Worm (Caenorhabditis elegans) whole organism, L1 larva: ENCODE measurements around the gene oac-56.
A peak's percentile ranks its signal among the peaks of the same experiment; 100 is the strongest.

Experiments
- C04F5.9 ChIP-seq: sonication (generic microtip); optimal IDR thresholded peaks from 2 replicates; lab custom pipeline; 2016; ENCODE audit warnings: missing genetic modification characterization, missing compliant biosample characterization
- C16A3.4 ChIP-seq: fragments of 150-350 bp; optimal IDR thresholded peaks from 2 replicates; lab custom pipeline; 2014; ENCODE audit warnings: missing biosample characterization, missing genetic modification characterization
- C34B4.2 ChIP-seq: sonication (generic microtip); optimal IDR thresholded peaks from 2 replicates; lab custom pipeline; 2017; ENCODE audit warnings: mild to moderate bottlenecking, missing genetic modification characterization, missing compliant biosample characterization
- Y116A8C.19 ChIP-seq: sonication (generic microtip); optimal IDR thresholded peaks from 2 replicates; lab custom pipeline; 2016; ENCODE audit warnings: missing compliant biosample characterization, missing genetic modification characterization, borderline replicate concordance
- alr-1 ChIP-seq: fragments of 200-800 bp; sonication (Bioruptor generic); optimal IDR thresholded peaks from 2 replicates; lab custom pipeline; 2018; ENCODE audit warnings: borderline replicate concordance, mild to moderate bottlenecking, missing genetic modification characterization, missing compliant biosample characterization
- aly-2 ChIP-seq: fragments of 150-350 bp; optimal IDR thresholded peaks from 2 replicates; lab custom pipeline; 2014; ENCODE audit warnings: missing biosample characterization, missing genetic modification characterization
- blmp-1 ChIP-seq: fragments of 150-350 bp; optimal IDR thresholded peaks from 2 replicates; lab custom pipeline; 2014; ENCODE audit warnings: missing biosample characterization, missing genetic modification characterization
- ceh-8 ChIP-seq: fragments of 200-800 bp; sonication (Bioruptor generic); optimal IDR thresholded peaks from 2 replicates; lab custom pipeline; 2018; ENCODE audit warnings: mild to moderate bottlenecking, missing genetic modification characterization, moderate library complexity, missing compliant biosample characterization
- ceh-90 ChIP-seq: sonication (generic microtip); optimal IDR thresholded peaks from 2 replicates; lab custom pipeline; 2016; ENCODE audit warnings: missing genetic modification characterization, missing compliant biosample characterization
- dsc-1 ChIP-seq: sonication (generic microtip); optimal IDR thresholded peaks from 2 replicates; lab custom pipeline; 2016; ENCODE audit warnings: mild to moderate bottlenecking, missing genetic modification characterization, missing compliant biosample characterization
- efl-1 ChIP-seq, 4 experiments: fragments of 150-350 bp; optimal IDR thresholded peaks in 3 of 4; peaks in 1 of 4; 1 replicate in 1 of 4; 2 replicates in 3 of 4; lab custom pipeline; 2014; ENCODE audit warnings: missing biosample characterization in 2 of 4, missing genetic modification characterization in 2 of 4, missing genetic modification reagents in 2 of 4
- egl-13 ChIP-seq: sonication (generic microtip); optimal IDR thresholded peaks from 2 replicates; lab custom pipeline; 2016; ENCODE audit warnings: missing genotype, missing genetic modification reagents, missing genetic modification characterization, missing compliant biosample characterization
- elt-2 ChIP-seq: sonication (generic microtip); optimal IDR thresholded peaks from 2 replicates; lab custom pipeline; 2016; ENCODE audit warnings: missing genetic modification characterization, mild to moderate bottlenecking, inconsistent platforms, missing compliant biosample characterization, missing genetic modification reagents
- elt-3 ChIP-seq, 6 experiments: fragments of 150-350 bp in 1 of 6; sonication (generic microtip); optimal IDR thresholded peaks; 2 replicates each; lab custom pipeline; 2017 to 2018; ENCODE audit warnings: missing biosample characterization in 6 of 6, missing genetic modification characterization in 6 of 6, inconsistent platforms in 1 of 6
- fkh-10 ChIP-seq: sonication (generic microtip); optimal IDR thresholded peaks from 2 replicates; lab custom pipeline; 2017; ENCODE audit warnings: missing biosample characterization, missing genetic modification reagents, missing genetic modification characterization
- grh-1 ChIP-seq: fragments of 200-800 bp; sonication (Bioruptor generic); IDR thresholded peaks from 2 replicates; pipeline ENCODE4 v1.3.6; 2022; ENCODE audit warnings: missing genetic modification reagents, missing genetic modification characterization, missing compliant biosample characterization
- hlh-4 ChIP-seq: sonication (generic microtip); optimal IDR thresholded peaks from 2 replicates; lab custom pipeline; 2016; ENCODE audit warnings: mild to moderate bottlenecking, missing genetic modification characterization, missing compliant biosample characterization
- jun-1 ChIP-seq: fragments of 150-350 bp; optimal IDR thresholded peaks from 2 replicates; lab custom pipeline; 2014; ENCODE audit warnings: missing biosample characterization, missing genetic modification reagents, missing genetic modification characterization
- lin-13 ChIP-seq: fragments of 150-350 bp; optimal IDR thresholded peaks from 2 replicates; lab custom pipeline; 2014; ENCODE audit warnings: missing biosample characterization, missing genetic modification reagents, missing genetic modification characterization
- lin-14 ChIP-seq: fragments of 200-800 bp; sonication (Bioruptor generic); optimal IDR thresholded peaks from 2 replicates; lab custom pipeline; 2018; ENCODE audit warnings: mild to moderate bottlenecking, missing genetic modification characterization, moderate library complexity, missing compliant biosample characterization
- lin-39 ChIP-seq: fragments of 150-350 bp; optimal IDR thresholded peaks from 2 replicates; lab custom pipeline; 2014; ENCODE audit warnings: missing biosample characterization, missing genetic modification reagents, missing genetic modification characterization
- lsy-2 ChIP-seq, 2 experiments: fragments of 150-350 bp; optimal IDR thresholded peaks; 2 replicates each; lab custom pipeline; 2014; ENCODE audit warnings: missing biosample characterization in 2 of 2, missing genetic modification characterization in 2 of 2
- mab-9 ChIP-seq: fragments of 200-800 bp; sonication (Bioruptor generic); IDR thresholded peaks from 2 replicates; pipeline ENCODE4 v1.3.6; 2022; ENCODE audit warnings: missing genetic modification reagents, missing genetic modification characterization, missing compliant biosample characterization
- mef-2 ChIP-seq: fragments of 150-350 bp; optimal IDR thresholded peaks from 2 replicates; lab custom pipeline; 2014; ENCODE audit warnings: missing biosample characterization, missing genetic modification characterization
- mep-1 ChIP-seq: fragments of 150-350 bp; optimal IDR thresholded peaks from 2 replicates; lab custom pipeline; 2014; ENCODE audit warnings: missing biosample characterization, missing genetic modification characterization
- nhr-47 ChIP-seq: sonication (generic microtip); optimal IDR thresholded peaks from 2 replicates; lab custom pipeline; 2016; ENCODE audit warnings: mild to moderate bottlenecking, missing genetic modification characterization, moderate library complexity, missing compliant biosample characterization
- nhr-71 ChIP-seq: sonication (generic microtip); optimal IDR thresholded peaks from 2 replicates; lab custom pipeline; 2016; ENCODE audit warnings: mild to moderate bottlenecking, missing genetic modification characterization, moderate library complexity, missing compliant biosample characterization
- nhr-77 ChIP-seq: fragments of 150-350 bp; optimal IDR thresholded peaks from 2 replicates; lab custom pipeline; 2014; ENCODE audit warnings: missing biosample characterization, missing genetic modification characterization
- pag-3 ChIP-seq: sonication (generic microtip); optimal IDR thresholded peaks from 2 replicates; lab custom pipeline; 2017; ENCODE audit warnings: missing genetic modification characterization, mild to moderate bottlenecking, missing compliant biosample characterization, antibody characterized with exemption, borderline replicate concordance; ENCODE audit not compliant: insufficient read depth
- pax-3 ChIP-seq: fragments of 200-800 bp; sonication (Bioruptor generic); optimal IDR thresholded peaks from 2 replicates; lab custom pipeline; 2018; ENCODE audit warnings: mild to moderate bottlenecking, missing genetic modification characterization, moderate library complexity, missing compliant biosample characterization
- pqm-1 ChIP-seq: sonication (generic microtip); optimal IDR thresholded peaks from 3 replicates; lab custom pipeline; 2017; ENCODE audit warnings: missing biosample characterization, missing genetic modification characterization
- rnt-1 ChIP-seq: sonication (generic microtip); optimal IDR thresholded peaks from 2 replicates; lab custom pipeline; 2016; ENCODE audit warnings: mild to moderate bottlenecking, missing genetic modification characterization, moderate library complexity, missing compliant biosample characterization
- skn-1 ChIP-seq: fragments of 150-350 bp; optimal IDR thresholded peaks from 2 replicates; lab custom pipeline; 2014; ENCODE audit warnings: missing biosample characterization, missing genetic modification characterization
- sox-4 ChIP-seq: sonication (generic microtip); optimal IDR thresholded peaks from 2 replicates; lab custom pipeline; 2016; ENCODE audit warnings: missing genetic modification characterization, missing compliant biosample characterization
- sptf-1 ChIP-seq: fragments of 150-350 bp; optimal IDR thresholded peaks from 2 replicates; lab custom pipeline; 2014; ENCODE audit warnings: missing biosample characterization, missing genetic modification characterization
- sup-37 ChIP-seq: fragments of 200-800 bp; sonication (Bioruptor generic); optimal IDR thresholded peaks from 2 replicates; lab custom pipeline; 2018; ENCODE audit warnings: mild to moderate bottlenecking, missing genetic modification characterization, missing compliant biosample characterization
- swsn-7 ChIP-seq: sonication (generic microtip); optimal IDR thresholded peaks from 2 replicates; lab custom pipeline; 2016; ENCODE audit warnings: missing genetic modification characterization, missing compliant biosample characterization
- tbx-2 ChIP-seq: sonication (generic microtip); optimal IDR thresholded peaks from 2 replicates; lab custom pipeline; 2016; ENCODE audit warnings: missing genetic modification characterization, missing compliant biosample characterization
- tlp-1 ChIP-seq: fragments of 150-350 bp; optimal IDR thresholded peaks from 2 replicates; lab custom pipeline; 2014; ENCODE audit warnings: missing biosample characterization, missing genetic modification characterization
- unc-130 ChIP-seq: fragments of 150-350 bp; optimal IDR thresholded peaks from 2 replicates; lab custom pipeline; 2017; ENCODE audit warnings: missing biosample characterization, missing genetic modification characterization, inconsistent platforms
- unc-30 ChIP-seq: sonication (generic microtip); optimal IDR thresholded peaks from 2 replicates; lab custom pipeline; 2017; ENCODE audit warnings: missing biosample characterization, missing genetic modification characterization
- unc-62 ChIP-seq: fragments of 150-350 bp; optimal IDR thresholded peaks from 2 replicates; lab custom pipeline; 2014; ENCODE audit warnings: missing biosample characterization, missing genetic modification reagents, missing genetic modification characterization
- unc-86 ChIP-seq: sonication (generic microtip); optimal IDR thresholded peaks from 2 replicates; lab custom pipeline; 2016; ENCODE audit warnings: missing genetic modification characterization, missing compliant biosample characterization
- unc-98 ChIP-seq: fragments of 200-800 bp; sonication (Bioruptor generic); IDR thresholded peaks from 2 replicates; pipeline ENCODE4 v1.3.6; 2022; ENCODE audit warnings: missing genetic modification characterization, missing compliant biosample characterization
- vab-15 ChIP-seq: sonication (generic microtip); optimal IDR thresholded peaks from 2 replicates; lab custom pipeline; 2017; ENCODE audit warnings: missing genotype, mild to moderate bottlenecking, missing genetic modification characterization, missing compliant biosample characterization
- zag-1 ChIP-seq: fragments of 150-350 bp; optimal IDR thresholded peaks from 2 replicates; lab custom pipeline; 2014; ENCODE audit warnings: missing biosample characterization, missing genetic modification characterization
- ztf-4 ChIP-seq: fragments of 150-350 bp; optimal IDR thresholded peaks from 2 replicates; lab custom pipeline; 2014; ENCODE audit warnings: missing biosample characterization, missing genetic modification characterization

The oac-56 gene

DNA sequence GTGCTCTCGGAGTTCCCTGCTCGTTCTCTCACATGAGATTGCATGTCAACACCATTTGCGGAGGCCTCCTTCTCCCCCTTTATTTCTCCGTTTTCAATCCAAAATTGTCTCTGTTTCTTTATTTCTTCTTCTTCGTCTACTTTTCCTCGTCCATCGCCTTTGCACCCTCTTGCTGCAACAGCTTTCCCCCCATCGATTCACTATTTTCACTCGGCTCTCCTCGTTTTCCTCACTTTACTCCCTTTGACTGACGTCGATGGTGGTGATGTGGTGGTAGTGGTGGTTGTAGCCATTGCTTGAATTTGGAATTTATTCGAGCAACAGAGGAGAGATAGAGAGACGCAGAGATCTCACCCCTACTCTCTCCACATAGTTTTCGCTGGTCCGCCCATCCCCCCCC lies 21.1 kb upstream of the oac-56 start (continued):
- TF ChIP-seq mab-9 (GFP tag; lab: Robert Waterston, UW) (no peak), sox-4 (tag; lab: Kevin White, UChicago) (no peak), vab-15 (no peak), nhr-77 (no peak), lin-39 (no peak), lin-13 (GFP tag; lab: Kevin White, UChicago) (no peak), aly-2 (tag; lab: Kevin White, UChicago) (no peak), pag-3 (no peak), ceh-8 (peak; percentile 2), unc-86 (peak; percentile 75), egl-13 (tag; lab: Kevin White, UChicago) (peak; percentile 38), efl-1 (optimal IDR thresholded peaks at IDR 0.05; lab: Kevin White, UChicago) (peak; percentile 28 to 31), efl-1 (GFP tag; optimal IDR thresholded peaks at IDR 0.05 in 1 of 2; lab: Kevin White, UChicago) (no peak), ceh-90 (no peak), mef-2 (no peak), sup-37 (GFP tag; lab: Kevin White, UChicago) (no peak), rnt-1 (no peak), unc-98 (GFP tag; lab: Robert Waterston, UW) (no peak), ztf-4 (no peak), jun-1 (tag; lab: Kevin White, UChicago) (no peak), mep-1 (tag; lab: Kevin White, UChicago) (no peak), swsn-7 (tag; lab: Kevin White, UChicago) (peak; percentile 51), C16A3.4 (tag; lab: Kevin White, UChicago) (no peak), fkh-10 (peak; percentile 76), sptf-1 (tag; lab: Kevin White, UChicago) (no peak), grh-1 (no peak), nhr-71 (tag; lab: Kevin White, UChicago) (peak; percentile 52), tbx-2 (tag; lab: Kevin White, UChicago) (peak; percentile 44), dsc-1 (tag; lab: Kevin White, UChicago) (no peak), tlp-1 (no peak), elt-3 (tag; optimal IDR thresholded peaks at IDR 0.05; lab: Kevin White, UChicago) (no peak), lsy-2 (tag; optimal IDR thresholded peaks at IDR 0.05; lab: Kevin White, UChicago) (peak in 1 of 2 experiments; percentile 66), Y116A8C.19 (no peak), unc-130 (tag; lab: Kevin White, UChicago) (no peak), unc-30 (tag; lab: Kevin White, UChicago) (no peak), C04F5.9 (no peak), pqm-1 (tag; lab: Kevin White, UChicago) (no peak), skn-1 (tag; lab: Kevin White, UChicago) (no peak), pax-3 (tag; lab: Kevin White, UChicago) (peak; percentile 33), unc-62 (GFP tag; lab: Kevin White, UChicago) (no peak), blmp-1 (tag; lab: Kevin White, UChicago) (no peak), zag-1 (tag; lab: Kevin White, UChicago) (no peak), C34B4.2 (tag; lab: Kevin White, UChicago) (no peak), nhr-47 (tag; lab: Kevin White, UChicago) (peak; percentile 49), lin-14 (peak; percentile 93), alr-1 (tag; lab: Kevin White, UChicago) (no peak), hlh-4 (no peak), elt-2 (tag; lab: Kevin White, UChicago) (no peak)
- TF ChIP-seq, all 84 proteins: peak for 19
